Worm (Caenorhabditis elegans): ENCODE measurements around the gene cyp-29A3.

The cyp-29A3 gene

ce11 chrV:104474-104873 lies 45.4 kb downstream of the cyp-29A3 start, which contains the start of gene picd-1 (continued):
- TF ChIP-seq lin-39 (tag; optimal IDR thresholded peaks at IDR 0.05) = no peak
